Fruit fly (Drosophila melanogaster): ENCODE data around the gene CG43175.

dm6 chr3R:17604880-17605667 is 25.4 kb upstream of the CG43175 start:
- TF ChIP-seq psq (GFP tag; optimal IDR thresholded peaks at IDR 0.05) (no peak), Dif (GFP tag; optimal IDR thresholded peaks at IDR 0.05; ENCODE audit: partially characterized antibody) (no peak), h (GFP tag; optimal IDR thresholded peaks at IDR 0.05) (no peak), Hr78 (GFP tag; optimal IDR thresholded peaks at IDR 0.05) (no peak), sage (GFP tag; optimal IDR thresholded peaks at IDR 0.05) (no peak), Sp1 (GFP tag; optimal IDR thresholded peaks at IDR 0.05) (no peak), usp (GFP tag; optimal IDR thresholded peaks at IDR 0.05) (no peak), CG9705 (GFP tag; optimal IDR thresholded peaks at IDR 0.05) (no peak), Jra (GFP tag; optimal IDR thresholded peaks at IDR 0.05) (no peak), Dfd (GFP tag; optimal IDR thresholded peaks at IDR 0.05) (no peak)
